In genomic region chrX:12347822-12348221, ce11 we compare ENCODE assay signal across 3 worm cellular contexts.
TF ChIP-seq lines count a peak whose summit lies in the region.

No protein-coding gene starts in this region.

TF ChIP-seq in whole organism, L1 larva, 84 proteins besides CTCF, POLR2A, EP300 and RAD21 (continued from another document):
- TF ChIP-seq xbp-1 (tag; optimal IDR thresholded peaks at IDR 0.05; lab: Kevin White, UChicago) (peak; percentile 15), nhr-28 (tag; optimal IDR thresholded peaks at IDR 0.05; lab: Kevin White, UChicago) (no peak), elt-3 (tag; optimal IDR thresholded peaks at IDR 0.05; lab: Kevin White, UChicago) (peak in 2 of 6 experiments; percentile 42 to 54), fos-1 (tag; optimal IDR thresholded peaks at IDR 0.05; lab: Kevin White, UChicago) (peak; percentile 6), nhr-19 (GFP tag; conservative IDR thresholded peaks at IDR 0.05; lab: Robert Waterston, UW) (peak; percentile 69), fkh-8 (tag; optimal IDR thresholded peaks at IDR 0.05; lab: Kevin White, UChicago) (no peak), nhr-77 (tag; optimal IDR thresholded peaks at IDR 0.05; lab: Kevin White, UChicago) (peak; percentile 5), ceh-90 (tag; optimal IDR thresholded peaks at IDR 0.05; lab: Kevin White, UChicago) (no peak), C04F5.9 (tag; optimal IDR thresholded peaks at IDR 0.05; lab: Kevin White, UChicago) (no peak), lin-13 (GFP tag; optimal IDR thresholded peaks at IDR 0.05; lab: Kevin White, UChicago) (no peak), nhr-237 (tag; optimal IDR thresholded peaks at IDR 0.05; lab: Kevin White, UChicago) (no peak), snu-23 (GFP tag; optimal IDR thresholded peaks at IDR 0.05; lab: Kevin White, UChicago) (peak; percentile 72), mep-1 (tag; optimal IDR thresholded peaks at IDR 0.05; lab: Kevin White, UChicago) (peak; percentile 41), grh-1 (GFP tag; IDR thresholded peaks at IDR 0.05; lab: Robert Waterston, UW) (no peak; the same call in 1 of the 2 replicates), ztf-11 (tag; optimal IDR thresholded peaks at IDR 0.05; lab: Kevin White, UChicago) (no peak), nhr-71 (tag; optimal IDR thresholded peaks at IDR 0.05; lab: Kevin White, UChicago) (peak; percentile 54), lin-35 (GFP tag; optimal IDR thresholded peaks at IDR 0.05; lab: Kevin White, UChicago) (peak in 1 of 2 experiments; percentile 74)

TF ChIP-seq in whole organism, L3 larva, 47 proteins besides CTCF, POLR2A, EP300 and RAD21 (continued from another document):
- no peak for TF ChIP-seq elt-1 (tag; optimal IDR thresholded peaks at IDR 0.05; lab: Kevin White, UChicago)
- no peak for TF ChIP-seq nhr-237 (tag; optimal IDR thresholded peaks at IDR 0.05; lab: Kevin White, UChicago)
- no peak for TF ChIP-seq lsy-12 (tag; optimal IDR thresholded peaks at IDR 0.05; lab: Kevin White, UChicago)
- TF ChIP-seq jun-1 (tag; optimal IDR thresholded peaks at IDR 0.05; lab: Kevin White, UChicago), result no peak
- no peak for TF ChIP-seq ama-1 (optimal IDR thresholded peaks at IDR 0.05; lab: Kevin White, UChicago)
- TF ChIP-seq elt-3 (tag; optimal IDR thresholded peaks at IDR 0.05; lab: Kevin White, UChicago), result no peak
- no peak for TF ChIP-seq nhr-28 (tag; optimal IDR thresholded peaks at IDR 0.05; lab: Kevin White, UChicago)
- no peak for TF ChIP-seq nhr-23 (tag; optimal IDR thresholded peaks at IDR 0.05; lab: Kevin White, UChicago)
- peak; percentile 26 for TF ChIP-seq nfya-1 (tag; optimal IDR thresholded peaks at IDR 0.05; lab: Kevin White, UChicago; ENCODE audit: insufficient read depth)
- no peak for TF ChIP-seq egl-5 (tag; optimal IDR thresholded peaks at IDR 0.05; lab: Kevin White, UChicago)
- TF ChIP-seq egl-27 (tag; optimal IDR thresholded peaks at IDR 0.05; lab: Kevin White, UChicago), result no peak
- TF ChIP-seq nhr-67 (tag; optimal IDR thresholded peaks at IDR 0.05; lab: Kevin White, UChicago), result no peak
- peak; percentile 36 for TF ChIP-seq nhr-43 (tag; optimal IDR thresholded peaks at IDR 0.05; lab: Kevin White, UChicago; ENCODE audit: poor library complexity, severe bottlenecking)
- TF ChIP-seq ceh-9 (tag; optimal IDR thresholded peaks at IDR 0.05; lab: Kevin White, UChicago), result no peak
- TF ChIP-seq ceh-16 (tag; optimal IDR thresholded peaks at IDR 0.05; lab: Kevin White, UChicago), result no peak
- TF ChIP-seq nhr-76 (tag; optimal IDR thresholded peaks at IDR 0.05; lab: Kevin White, UChicago), result no peak
- TF ChIP-seq ztf-11 (tag; optimal IDR thresholded peaks at IDR 0.05; lab: Kevin White, UChicago), result no peak
- TF ChIP-seq hmg-11 (tag; optimal IDR thresholded peaks at IDR 0.05; lab: Kevin White, UChicago), result peak; percentile 4
- peak; percentile 49 for TF ChIP-seq elt-2 (tag; optimal IDR thresholded peaks at IDR 0.05; lab: Kevin White, UChicago)
- TF ChIP-seq daf-12 (tag; optimal IDR thresholded peaks at IDR 0.05; lab: Kevin White, UChicago), result no peak
- no peak for TF ChIP-seq pqm-1 (tag; optimal IDR thresholded peaks at IDR 0.05; lab: Kevin White, UChicago)

TF ChIP-seq in whole organism, young adult, 124 proteins besides CTCF, POLR2A, EP300 and RAD21 (continued from another document):
- TF ChIP-seq ztf-3 (GFP tag; optimal IDR thresholded peaks at IDR 0.05; lab: Kevin White, UChicago) (no peak), C17E4.6 (GFP tag; IDR thresholded peaks at IDR 0.05; lab: Robert Waterston, UW) (no peak), K11D2.4 (GFP tag; IDR thresholded peaks at IDR 0.05; lab: Robert Waterston, UW) (no peak), let-526 (GFP tag; IDR thresholded peaks at IDR 0.05; lab: Robert Waterston, UW) (peak; percentile 51; the same call in 1 of the 2 replicates), egrh-3 (GFP tag; IDR thresholded peaks at IDR 0.05; lab: Robert Waterston, UW) (peak; percentile 48; the same call in 1 of the 2 replicates), madf-10 (tag; optimal IDR thresholded peaks at IDR 0.05; lab: Kevin White, UChicago) (peak; percentile 41), madf-6 (GFP tag; IDR thresholded peaks at IDR 0.05; lab: Robert Waterston, UW) (0 out of 2 replicates have a peak, but pooled peaks have one; percentile 49), rcor-1 (GFP tag; IDR thresholded peaks at IDR 0.05; lab: Robert Waterston, UW) (peak; percentile 72), ZK185.1 (tag; optimal IDR thresholded peaks at IDR 0.05; lab: Kevin White, UChicago; ENCODE audit: poor library complexity, severe bottlenecking) (peak; percentile 71), tbx-9 (tag; optimal IDR thresholded peaks at IDR 0.05; lab: Kevin White, UChicago; ENCODE audit: borderline replicate concordance) (no peak), ama-1 (optimal IDR thresholded peaks at IDR 0.05; lab: Kevin White, UChicago) (no peak), ama-1 (GFP tag; optimal IDR thresholded peaks at IDR 0.05; lab: Kevin White, UChicago) (peak in 1 of 2 experiments; percentile 42), lin-35 (GFP tag; optimal IDR thresholded peaks at IDR 0.05; lab: Kevin White, UChicago) (no peak), Y56A3A.18 (GFP tag; IDR thresholded peaks at IDR 0.05; lab: Robert Waterston, UW) (peak; percentile 76), Y79H2A.3 (GFP tag; conservative IDR thresholded peaks at IDR 0.05; lab: Robert Waterston, UW) (no peak), ccch-3 (GFP tag; optimal IDR thresholded peaks at IDR 0.05; lab: Kevin White, UChicago) (no peak), bed-2 (GFP tag; IDR thresholded peaks at IDR 0.05; lab: Robert Waterston, UW) (no peak), ztf-22 (GFP tag; optimal IDR thresholded peaks at IDR 0.05; lab: Kevin White, UChicago) (peak; percentile 15), ztf-28 (GFP tag; IDR thresholded peaks at IDR 0.05; lab: Robert Waterston, UW) (no peak), F57A8.1 (GFP tag; optimal IDR thresholded peaks at IDR 0.05; lab: Kevin White, UChicago) (no peak), F23B12.7 (tag; optimal IDR thresholded peaks at IDR 0.05; lab: Kevin White, UChicago; ENCODE audit: insufficient read depth) (no peak), repo-1 (tag; optimal IDR thresholded peaks at IDR 0.05; lab: Kevin White, UChicago) (peak; percentile 16), attf-6 (GFP tag; IDR thresholded peaks at IDR 0.05; lab: Robert Waterston, UW) (peak; percentile 71), hmg-20 (GFP tag; IDR thresholded peaks at IDR 0.05; lab: Robert Waterston, UW) (no peak), hlh-26 (GFP tag; conservative IDR thresholded peaks at IDR 0.05; lab: Robert Waterston, UW) (no peak), chd-7 (tag; optimal IDR thresholded peaks at IDR 0.05; lab: Kevin White, UChicago) (peak; percentile 54), snpc-1.3 (tag; optimal IDR thresholded peaks at IDR 0.05; lab: Kevin White, UChicago; ENCODE audit: insufficient read depth) (peak; percentile 81), ets-4 (GFP tag; optimal IDR thresholded peaks at IDR 0.05; lab: Kevin White, UChicago) (no peak), B0035.1 (tag; optimal IDR thresholded peaks at IDR 0.05; lab: Kevin White, UChicago) (peak; percentile 18), madf-3 (GFP tag; IDR thresholded peaks at IDR 0.05; lab: Robert Waterston, UW) (0 out of 2 replicates have a peak, but pooled peaks have one; percentile 55), C06A6.2 (GFP tag; conservative IDR thresholded peaks at IDR 0.05; lab: Robert Waterston, UW) (no peak), sptf-2 (GFP tag; optimal IDR thresholded peaks at IDR 0.05; lab: Kevin White, UChicago) (no peak), attf-3 (GFP tag; conservative IDR thresholded peaks at IDR 0.05; lab: Robert Waterston, UW) (0 out of 2 replicates have a peak, but pooled peaks have one; percentile 16), zim-3 (tag; optimal IDR thresholded peaks at IDR 0.05; lab: Kevin White, UChicago) (no peak), B0019.2 (GFP tag; conservative IDR thresholded peaks at IDR 0.05; lab: Robert Waterston, UW) (0 out of 2 replicates have a peak, but pooled peaks have one; percentile 7), T07F8.4 (tag; optimal IDR thresholded peaks at IDR 0.05; lab: Kevin White, UChicago) (peak; percentile 59), nhr-179 (tag; optimal IDR thresholded peaks at IDR 0.05; lab: Kevin White, UChicago) (peak; percentile 64), akir-1 (GFP tag; optimal IDR thresholded peaks at IDR 0.05; lab: Kevin White, UChicago) (peak; percentile 14), atf-7 (tag; optimal IDR thresholded peaks at IDR 0.05; lab: Kevin White, UChicago) (peak; percentile 58), dpff-1 (tag; optimal IDR thresholded peaks at IDR 0.05; lab: Kevin White, UChicago) (no peak), die-1 (tag; optimal IDR thresholded peaks at IDR 0.05; lab: Kevin White, UChicago) (peak; percentile 87), Y53G8AR.9 (GFP tag; conservative IDR thresholded peaks at IDR 0.05; lab: Robert Waterston, UW) (no peak), F39B2.1 (GFP tag; IDR thresholded peaks at IDR 0.05; lab: Robert Waterston, UW) (no peak), mel-28 (tag; optimal IDR thresholded peaks at IDR 0.05; lab: Kevin White, UChicago; ENCODE audit: borderline replicate concordance) (no peak), tbp1 (GFP tag; optimal IDR thresholded peaks at IDR 0.05; lab: Kevin White, UChicago) (peak; percentile 94), attf-5 (GFP tag; optimal IDR thresholded peaks at IDR 0.05; lab: Kevin White, UChicago) (peak; percentile 48), cebp-2 (GFP tag; IDR thresholded peaks at IDR 0.05; lab: Robert Waterston, UW) (0 out of 2 replicates have a peak, but pooled peaks have one; percentile 61), T26A5.8 (tag; optimal IDR thresholded peaks at IDR 0.05; lab: Kevin White, UChicago) (no peak), lsl-1 (GFP tag; optimal IDR thresholded peaks at IDR 0.05; lab: Kevin White, UChicago) (no peak), lin-40 (tag; optimal IDR thresholded peaks at IDR 0.05; lab: Kevin White, UChicago) (peak; percentile 60), ceh-100 (GFP tag; IDR thresholded peaks at IDR 0.05; lab: Robert Waterston, UW) (no peak), rec-8 (tag; optimal IDR thresholded peaks at IDR 0.05; lab: Kevin White, UChicago) (peak; percentile 35 to 69), nhr-90 (tag; optimal IDR thresholded peaks at IDR 0.05; lab: Kevin White, UChicago) (peak; percentile 83), nfya-2 (GFP tag; IDR thresholded peaks at IDR 0.05; lab: Robert Waterston, UW) (no peak), F37B4.10 (GFP tag; IDR thresholded peaks at IDR 0.05; lab: Robert Waterston, UW) (no peak), hmg-1.2 (GFP tag; IDR thresholded peaks at IDR 0.05; lab: Robert Waterston, UW) (peak; percentile 69), K12H6.12 (tag; optimal IDR thresholded peaks at IDR 0.05; lab: Kevin White, UChicago) (no peak), F22D6.2 (tag; optimal IDR thresholded peaks at IDR 0.05; lab: Kevin White, UChicago) (no peak), mxl-1 (tag; optimal IDR thresholded peaks at IDR 0.05; lab: Kevin White, UChicago) (peak; percentile 40), ceh-27 (GFP tag; optimal IDR thresholded peaks at IDR 0.05; lab: Kevin White, UChicago) (peak; percentile 1), ceh-91 (GFP tag; IDR thresholded peaks at IDR 0.05; lab: Robert Waterston, UW) (no peak), B0336.3 (GFP tag; IDR thresholded peaks at IDR 0.05; lab: Robert Waterston, UW) (no peak), nfyb-1 (GFP tag; IDR thresholded peaks at IDR 0.05; lab: Robert Waterston, UW) (peak; percentile 73), F33H1.4 (GFP tag; IDR thresholded peaks at IDR 0.05; lab: Robert Waterston, UW) (no peak), ceh-58 (GFP tag; IDR thresholded peaks at IDR 0.05; lab: Robert Waterston, UW) (no peak), ztf-25 (GFP tag; IDR thresholded peaks at IDR 0.05; lab: Robert Waterston, UW) (peak; percentile 94), snpc-4 (GFP tag; optimal IDR thresholded peaks at IDR 0.05; lab: Kevin White, UChicago) (peak; percentile 67), snpc-4 (tag; optimal IDR thresholded peaks at IDR 0.05; lab: Kevin White, UChicago) (peak in 2 of 4 experiments; percentile 46 to 79), ceh-79 (tag; optimal IDR thresholded peaks at IDR 0.05; lab: Kevin White, UChicago) (peak; percentile 48), lin-26 (GFP tag; IDR thresholded peaks at IDR 0.05; lab: Robert Waterston, UW) (peak; percentile 83), ekl-4 (GFP tag; IDR thresholded peaks at IDR 0.05; lab: Robert Waterston, UW) (0 out of 2 replicates have a peak, but pooled peaks have one; percentile 22), B0261.1 (tag; optimal IDR thresholded peaks at IDR 0.05; lab: Kevin White, UChicago) (peak; percentile 93), nhr-80 (tag; optimal IDR thresholded peaks at IDR 0.05; lab: Kevin White, UChicago) (peak; percentile 49), snpc-1.1 (tag; optimal IDR thresholded peaks at IDR 0.05; lab: Kevin White, UChicago; ENCODE audit: insufficient read depth) (no peak), lin-54 (GFP tag; optimal IDR thresholded peaks at IDR 0.05; lab: Kevin White, UChicago) (no peak), snpc-3.4 (tag; optimal IDR thresholded peaks at IDR 0.05; lab: Kevin White, UChicago) (peak; percentile 56), lsy-27 (tag; optimal IDR thresholded peaks at IDR 0.05; lab: Kevin White, UChicago; ENCODE audit: borderline replicate concordance, insufficient read depth) (no peak), hrde-1 (tag; optimal IDR thresholded peaks at IDR 0.05; lab: Kevin White, UChicago; ENCODE audit: borderline replicate concordance) (peak; percentile 61), F10E7.11 (tag; optimal IDR thresholded peaks at IDR 0.05; lab: Kevin White, UChicago) (no peak), pbrm-1 (GFP tag; IDR thresholded peaks at IDR 0.05; lab: Robert Waterston, UW) (peak; percentile 88), aptf-3 (GFP tag; IDR thresholded peaks at IDR 0.05; lab: Robert Waterston, UW) (no peak), D2030.7 (GFP tag; IDR thresholded peaks at IDR 0.05; lab: Robert Waterston, UW) (peak; percentile 93), nfya-1 (tag; optimal IDR thresholded peaks at IDR 0.05; lab: Kevin White, UChicago; ENCODE audit: borderline replicate concordance, insufficient read depth) (no peak), efl-1 (GFP tag; optimal IDR thresholded peaks at IDR 0.05; lab: Kevin White, UChicago) (peak; percentile 7), xnd-1 (tag; optimal IDR thresholded peaks at IDR 0.05; lab: Kevin White, UChicago) (no peak)
